Worm (Caenorhabditis elegans) whole organism, L1 larva: Measurements from ENCODE around the gene hecw-1.

Source experiments
- F16B12.6 ChIP-seq: fragments of 150-350 bp; optimal IDR thresholded peaks from 2 replicates; lab custom pipeline; 2014; ENCODE audit warnings: missing biosample characterization, missing genetic modification characterization
- Y116A8C.19 ChIP-seq: sonication (generic microtip); optimal IDR thresholded peaks from 2 replicates; lab custom pipeline; 2016; ENCODE audit warnings: missing compliant biosample characterization, missing genetic modification characterization, borderline replicate concordance
- aly-2 ChIP-seq: fragments of 150-350 bp; optimal IDR thresholded peaks from 2 replicates; lab custom pipeline; 2014; ENCODE audit warnings: missing biosample characterization, missing genetic modification characterization
- ama-1 ChIP-seq: fragments of 150-350 bp; optimal IDR thresholded peaks from 2 replicates; lab custom pipeline; 2014
- blmp-1 ChIP-seq: fragments of 150-350 bp; optimal IDR thresholded peaks from 2 replicates; lab custom pipeline; 2014; ENCODE audit warnings: missing biosample characterization, missing genetic modification characterization
- ceh-63 ChIP-seq: fragments of 200-800 bp; sonication (Bioruptor generic); optimal IDR thresholded peaks from 2 replicates; lab custom pipeline; 2018; ENCODE audit warnings: mild to moderate bottlenecking, missing genetic modification characterization, missing compliant biosample characterization
- ceh-82 ChIP-seq, 3 experiments: fragments of 150-350 bp in 1 of 3; sonication (generic microtip) in 2 of 3; optimal IDR thresholded peaks; 2 replicates each; lab custom pipeline; 2014 to 2017; ENCODE audit warnings: missing biosample characterization in 3 of 3, missing genetic modification characterization in 3 of 3
- ceh-88 ChIP-seq: fragments of 200-800 bp; sonication (Bioruptor generic); IDR thresholded peaks from 2 replicates; pipeline ENCODE4 v1.3.6; 2022; ENCODE audit warnings: missing genetic modification characterization, missing compliant biosample characterization
- ces-1 ChIP-seq: fragments of 150-350 bp; optimal IDR thresholded peaks from 2 replicates; lab custom pipeline; 2014; ENCODE audit warnings: missing biosample characterization, missing genetic modification reagents, missing genetic modification characterization
- efl-1 ChIP-seq, 4 experiments: fragments of 150-350 bp; optimal IDR thresholded peaks in 3 of 4; peaks in 1 of 4; 1 replicate in 1 of 4; 2 replicates in 3 of 4; lab custom pipeline; 2014; ENCODE audit warnings: missing biosample characterization in 2 of 4, missing genetic modification characterization in 2 of 4, missing genetic modification reagents in 2 of 4
- elt-2 ChIP-seq: sonication (generic microtip); optimal IDR thresholded peaks from 2 replicates; lab custom pipeline; 2016; ENCODE audit warnings: missing genetic modification characterization, mild to moderate bottlenecking, inconsistent platforms, missing compliant biosample characterization, missing genetic modification reagents
- elt-3 ChIP-seq, 6 experiments: fragments of 150-350 bp in 1 of 6; sonication (generic microtip); optimal IDR thresholded peaks; 2 replicates each; lab custom pipeline; 2017 to 2018; ENCODE audit warnings: missing biosample characterization in 6 of 6, missing genetic modification characterization in 6 of 6, inconsistent platforms in 1 of 6
- fkh-4 ChIP-seq: sonication (generic microtip); optimal IDR thresholded peaks from 2 replicates; lab custom pipeline; 2016; ENCODE audit warnings: missing compliant biosample characterization, missing genetic modification characterization, borderline replicate concordance
- fkh-8 ChIP-seq: sonication (generic microtip); optimal IDR thresholded peaks from 2 replicates; lab custom pipeline; 2016; ENCODE audit warnings: mild to moderate bottlenecking, missing genetic modification characterization, missing compliant biosample characterization
- grh-1 ChIP-seq: fragments of 200-800 bp; sonication (Bioruptor generic); IDR thresholded peaks from 2 replicates; pipeline ENCODE4 v1.3.6; 2022; ENCODE audit warnings: missing genetic modification reagents, missing genetic modification characterization, missing compliant biosample characterization
- lin-13 ChIP-seq: fragments of 150-350 bp; optimal IDR thresholded peaks from 2 replicates; lab custom pipeline; 2014; ENCODE audit warnings: missing biosample characterization, missing genetic modification reagents, missing genetic modification characterization
- lin-14 ChIP-seq: fragments of 200-800 bp; sonication (Bioruptor generic); optimal IDR thresholded peaks from 2 replicates; lab custom pipeline; 2018; ENCODE audit warnings: mild to moderate bottlenecking, missing genetic modification characterization, moderate library complexity, missing compliant biosample characterization
- lin-15B ChIP-seq: fragments of 150-350 bp; sonication (generic microtip); optimal IDR thresholded peaks from 3 replicates; lab custom pipeline; 2014; ENCODE audit warnings: missing biosample characterization, missing genetic modification characterization
- lin-35 ChIP-seq, 2 experiments: fragments of 150-350 bp; optimal IDR thresholded peaks; 2 replicates each; lab custom pipeline; 2014; ENCODE audit warnings: missing biosample characterization in 2 of 2, missing genetic modification characterization in 2 of 2, missing genetic modification reagents in 2 of 2
- lin-39 ChIP-seq: fragments of 150-350 bp; optimal IDR thresholded peaks from 2 replicates; lab custom pipeline; 2014; ENCODE audit warnings: missing biosample characterization, missing genetic modification reagents, missing genetic modification characterization
- lir-3 ChIP-seq: sonication (generic microtip); optimal IDR thresholded peaks from 2 replicates; lab custom pipeline; 2016; ENCODE audit warnings: mild to moderate bottlenecking, missing genetic modification characterization, moderate library complexity, missing compliant biosample characterization; ENCODE audit not compliant: poor library complexity
- lsy-2 ChIP-seq, 2 experiments: fragments of 150-350 bp; optimal IDR thresholded peaks; 2 replicates each; lab custom pipeline; 2014; ENCODE audit warnings: missing biosample characterization in 2 of 2, missing genetic modification characterization in 2 of 2
- mdl-1 ChIP-seq, 2 experiments: fragments of 150-350 bp; optimal IDR thresholded peaks; 2 replicates each; lab custom pipeline; 2014 to 2017; ENCODE audit warnings: missing biosample characterization in 2 of 2, missing genetic modification characterization in 2 of 2, inconsistent platforms in 1 of 2
- mef-2 ChIP-seq: fragments of 150-350 bp; optimal IDR thresholded peaks from 2 replicates; lab custom pipeline; 2014; ENCODE audit warnings: missing biosample characterization, missing genetic modification characterization
- mep-1 ChIP-seq: fragments of 150-350 bp; optimal IDR thresholded peaks from 2 replicates; lab custom pipeline; 2014; ENCODE audit warnings: missing biosample characterization, missing genetic modification characterization
- nhr-11 ChIP-seq: fragments of 150-350 bp; optimal IDR thresholded peaks from 2 replicates; lab custom pipeline; 2014; ENCODE audit warnings: missing biosample characterization, missing genetic modification characterization
- nhr-20 ChIP-seq: sonication (generic microtip); optimal IDR thresholded peaks from 2 replicates; lab custom pipeline; 2016; ENCODE audit warnings: mild to moderate bottlenecking, missing genetic modification characterization, missing compliant biosample characterization
- nhr-47 ChIP-seq: sonication (generic microtip); optimal IDR thresholded peaks from 2 replicates; lab custom pipeline; 2016; ENCODE audit warnings: mild to moderate bottlenecking, missing genetic modification characterization, moderate library complexity, missing compliant biosample characterization
- nhr-71 ChIP-seq: sonication (generic microtip); optimal IDR thresholded peaks from 2 replicates; lab custom pipeline; 2016; ENCODE audit warnings: mild to moderate bottlenecking, missing genetic modification characterization, moderate library complexity, missing compliant biosample characterization
- nhr-85 ChIP-seq: sonication (generic microtip); peaks from one replicate; lab custom pipeline; 2016; ENCODE audit warnings: missing genetic modification characterization, inconsistent platforms, missing compliant biosample characterization
- nhr-90 ChIP-seq: sonication (generic microtip); optimal IDR thresholded peaks from 2 replicates; lab custom pipeline; 2016; ENCODE audit warnings: mild to moderate bottlenecking, missing genetic modification characterization, missing compliant biosample characterization; ENCODE audit not compliant: poor library complexity
- pax-3 ChIP-seq: fragments of 200-800 bp; sonication (Bioruptor generic); optimal IDR thresholded peaks from 2 replicates; lab custom pipeline; 2018; ENCODE audit warnings: mild to moderate bottlenecking, missing genetic modification characterization, moderate library complexity, missing compliant biosample characterization
- skn-1 ChIP-seq: fragments of 150-350 bp; optimal IDR thresholded peaks from 2 replicates; lab custom pipeline; 2014; ENCODE audit warnings: missing biosample characterization, missing genetic modification characterization
- snpc-4 ChIP-seq: fragments of 150-350 bp; optimal IDR thresholded peaks from 2 replicates; lab custom pipeline; 2014; ENCODE audit warnings: missing biosample characterization, missing genetic modification characterization
- sox-4 ChIP-seq: sonication (generic microtip); optimal IDR thresholded peaks from 2 replicates; lab custom pipeline; 2016; ENCODE audit warnings: missing genetic modification characterization, missing compliant biosample characterization
- sup-37 ChIP-seq: fragments of 200-800 bp; sonication (Bioruptor generic); optimal IDR thresholded peaks from 2 replicates; lab custom pipeline; 2018; ENCODE audit warnings: mild to moderate bottlenecking, missing genetic modification characterization, missing compliant biosample characterization
- swsn-7 ChIP-seq: sonication (generic microtip); optimal IDR thresholded peaks from 2 replicates; lab custom pipeline; 2016; ENCODE audit warnings: missing genetic modification characterization, missing compliant biosample characterization
- tbx-2 ChIP-seq: sonication (generic microtip); optimal IDR thresholded peaks from 2 replicates; lab custom pipeline; 2016; ENCODE audit warnings: missing genetic modification characterization, missing compliant biosample characterization
- tlp-1 ChIP-seq: fragments of 150-350 bp; optimal IDR thresholded peaks from 2 replicates; lab custom pipeline; 2014; ENCODE audit warnings: missing biosample characterization, missing genetic modification characterization
- unc-130 ChIP-seq: fragments of 150-350 bp; optimal IDR thresholded peaks from 2 replicates; lab custom pipeline; 2017; ENCODE audit warnings: missing biosample characterization, missing genetic modification characterization, inconsistent platforms
- unc-30 ChIP-seq: sonication (generic microtip); optimal IDR thresholded peaks from 2 replicates; lab custom pipeline; 2017; ENCODE audit warnings: missing biosample characterization, missing genetic modification characterization
- unc-86 ChIP-seq: sonication (generic microtip); optimal IDR thresholded peaks from 2 replicates; lab custom pipeline; 2016; ENCODE audit warnings: missing genetic modification characterization, missing compliant biosample characterization
- vab-15 ChIP-seq: sonication (generic microtip); optimal IDR thresholded peaks from 2 replicates; lab custom pipeline; 2017; ENCODE audit warnings: missing genotype, mild to moderate bottlenecking, missing genetic modification characterization, missing compliant biosample characterization
- zip-4 ChIP-seq: fragments of 200-800 bp; sonication (Bioruptor generic); optimal IDR thresholded peaks from 2 replicates; lab custom pipeline; 2018; ENCODE audit warnings: mild to moderate bottlenecking, missing genetic modification characterization, moderate library complexity, missing compliant biosample characterization

Gene hecw-1

DNA sequence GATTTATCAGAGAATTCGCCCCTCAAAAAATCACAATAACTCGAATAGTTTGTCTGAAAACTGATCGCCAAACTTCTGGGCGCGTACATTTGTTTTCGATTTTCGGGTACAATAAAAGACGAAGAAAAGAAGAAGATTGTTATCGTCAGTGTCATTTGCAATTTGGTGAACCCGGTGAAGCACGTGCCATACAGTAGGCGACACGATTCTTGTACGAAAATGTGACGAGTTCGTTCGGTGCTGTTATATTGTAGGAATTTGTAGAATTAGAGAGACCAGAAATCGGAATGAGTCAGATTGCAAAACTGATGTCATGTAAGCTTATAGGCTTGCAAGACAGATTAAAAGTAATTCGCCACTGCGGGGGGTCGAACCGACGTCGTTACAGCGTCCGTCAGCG lies 22.0 kb downstream of the hecw-1 start (continued):
- TF ChIP-seq ceh-82 (tag; optimal IDR thresholded peaks at IDR 0.05; lab: Kevin White, UChicago) = no peak
- no peak for TF ChIP-seq F16B12.6 (tag; lab: Kevin White, UChicago)
- TF ChIP-seq nhr-85 (tag; lab: Kevin White, UChicago) = peak; percentile 75
- TF ChIP-seq lin-39 (tag; lab: Kevin White, UChicago) = no peak
- TF ChIP-seq tbx-2 (tag; lab: Kevin White, UChicago) = no peak
- TF ChIP-seq lin-35 (GFP tag; optimal IDR thresholded peaks at IDR 0.05; lab: Kevin White, UChicago) = peak in 1 of 2 experiments; percentile 8
- no peak for TF ChIP-seq Y116A8C.19 (tag; lab: Kevin White, UChicago)
- TF ChIP-seq pax-3 (tag; lab: Kevin White, UChicago) = no peak
- TF ChIP-seq lir-3 = no peak
- peak; percentile 20 for TF ChIP-seq lin-14
- no peak for TF ChIP-seq unc-30 (tag; lab: Kevin White, UChicago)
- TF ChIP-seq fkh-4 (tag; lab: Kevin White, UChicago) = no peak
- no peak for TF ChIP-seq aly-2
- no peak for TF ChIP-seq lin-15B (tag; lab: Kevin White, UChicago)
- TF ChIP-seq ceh-88 (GFP tag; lab: Robert Waterston, UW) = no peak
- TF ChIP-seq ces-1 (GFP tag; lab: Kevin White, UChicago) = no peak
- no peak for TF ChIP-seq ama-1
- TF ChIP-seq sup-37 = no peak
- no peak for TF ChIP-seq nhr-90 (tag; lab: Kevin White, UChicago)
- no peak for TF ChIP-seq mef-2 (tag; lab: Kevin White, UChicago)
- TF ChIP-seq nhr-11 (tag; lab: Kevin White, UChicago) = no peak
- no peak for TF ChIP-seq zip-4 (GFP tag; lab: Kevin White, UChicago)
- TF ChIP-seq lin-13 (GFP tag; lab: Kevin White, UChicago) = no peak
- no peak for TF ChIP-seq snpc-4
- no peak for TF ChIP-seq vab-15 (tag; lab: Kevin White, UChicago)
- TF ChIP-seq skn-1 = no peak
- TF ChIP-seq efl-1 (optimal IDR thresholded peaks at IDR 0.05; lab: Kevin White, UChicago) = no peak
- TF ChIP-seq efl-1 (GFP tag; optimal IDR thresholded peaks at IDR 0.05 in 1 of 2; lab: Kevin White, UChicago) = no peak
- TF ChIP-seq unc-130 (tag; lab: Kevin White, UChicago) = no peak

DNA sequence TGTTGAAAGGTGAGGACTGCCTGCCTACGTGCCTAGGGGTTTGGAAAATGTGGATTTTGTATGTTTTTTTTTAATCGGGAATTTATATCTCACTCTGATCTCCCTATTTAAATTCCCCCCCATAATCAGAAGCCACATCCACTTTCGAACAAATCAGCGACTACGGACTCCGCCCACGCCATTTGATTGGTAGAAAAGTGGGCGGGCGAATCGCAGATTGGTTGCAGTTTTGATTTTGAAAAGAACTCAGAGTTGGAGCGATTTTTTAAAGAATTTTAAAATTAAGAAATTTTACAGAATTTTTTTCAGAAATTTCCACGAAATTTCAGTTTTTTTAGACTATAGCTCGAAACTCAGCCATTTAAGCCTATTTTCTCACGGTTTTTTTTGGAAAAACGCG lies 29.7 kb downstream of the hecw-1 start:
- peak; percentile 3 for TF ChIP-seq nhr-85 (tag; lab: Kevin White, UChicago)
- no peak for TF ChIP-seq sup-37
- TF ChIP-seq, all 84 proteins: peak for 1

DNA sequence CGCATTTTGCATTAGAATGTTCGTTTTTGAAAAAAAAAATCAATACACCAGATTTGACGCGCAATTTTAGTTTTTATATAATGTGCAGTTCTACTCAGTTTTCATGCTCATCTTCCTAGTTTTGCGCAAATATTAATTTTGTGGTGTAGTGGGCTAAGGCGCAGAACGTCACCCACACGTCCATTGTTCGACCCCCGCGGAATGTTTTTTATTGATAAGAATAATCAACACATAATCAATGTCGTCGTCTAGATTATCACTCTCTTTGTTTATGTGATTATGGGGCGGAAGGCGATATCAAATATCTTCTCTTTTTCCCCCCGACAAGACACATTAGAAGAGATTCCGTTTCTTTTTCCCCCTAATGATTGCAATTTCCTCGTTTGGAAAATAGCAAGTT lies 34.0 kb downstream of the hecw-1 start:
- TF ChIP-seq ceh-88 (GFP tag; lab: Robert Waterston, UW) (no peak), efl-1 (optimal IDR thresholded peaks at IDR 0.05; lab: Kevin White, UChicago) (no peak), efl-1 (GFP tag; optimal IDR thresholded peaks at IDR 0.05 in 1 of 2; lab: Kevin White, UChicago) (peak in 1 of 2 experiments; percentile 58), elt-3 (tag; optimal IDR thresholded peaks at IDR 0.05; lab: Kevin White, UChicago) (peak in 5 of 6 experiments; percentile 13 to 81 (median 64)), F16B12.6 (tag; lab: Kevin White, UChicago) (no peak), lin-35 (GFP tag; optimal IDR thresholded peaks at IDR 0.05; lab: Kevin White, UChicago) (peak in 1 of 2 experiments; percentile 1), blmp-1 (tag; lab: Kevin White, UChicago) (peak; percentile 71)
- TF ChIP-seq, all 84 proteins: peak for 4

DNA sequence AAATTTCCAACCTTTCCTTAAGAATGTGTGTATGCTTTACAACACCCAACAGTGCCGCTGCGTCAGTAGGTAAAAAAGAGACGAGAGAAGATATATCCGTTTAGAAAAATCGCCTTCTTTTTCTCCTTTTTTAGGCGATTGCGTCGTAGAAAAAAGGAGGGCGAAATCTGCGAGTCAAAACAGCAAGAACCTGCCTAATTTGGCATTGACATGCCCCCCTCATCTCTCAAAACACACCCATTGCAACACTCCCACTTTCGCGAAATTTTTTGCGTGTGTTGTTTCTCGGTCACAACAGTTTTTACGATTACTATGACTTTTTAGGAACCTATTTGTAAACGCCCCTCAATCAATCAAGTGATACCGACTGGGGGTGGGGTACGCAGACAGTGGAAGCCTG lies 38.1 kb downstream of the hecw-1 start:
- TF ChIP-seq mep-1 (tag; lab: Kevin White, UChicago) (peak; percentile 30), grh-1 (no peak), lsy-2 (tag; optimal IDR thresholded peaks at IDR 0.05; lab: Kevin White, UChicago) (no peak), swsn-7 (no peak), ces-1 (GFP tag; lab: Kevin White, UChicago) (no peak), Y116A8C.19 (tag; lab: Kevin White, UChicago) (no peak), mdl-1 (tag; optimal IDR thresholded peaks at IDR 0.05; lab: Kevin White, UChicago) (no peak), blmp-1 (tag; lab: Kevin White, UChicago) (peak; percentile 78), elt-3 (tag; optimal IDR thresholded peaks at IDR 0.05; lab: Kevin White, UChicago) (peak in 4 of 6 experiments; percentile 8 to 62 (median 28)), nhr-71 (no peak), lin-14 (peak; percentile 74), snpc-4 (no peak), unc-130 (tag; lab: Kevin White, UChicago) (no peak), tbx-2 (tag; lab: Kevin White, UChicago) (no peak), fkh-8 (tag; lab: Kevin White, UChicago) (no peak), lin-15B (tag; lab: Kevin White, UChicago) (no peak), tlp-1 (no peak), unc-86 (no peak), elt-2 (tag; lab: Kevin White, UChicago) (no peak), sox-4 (no peak), ceh-63 (GFP tag; lab: Kevin White, UChicago) (no peak), ama-1 (no peak), sup-37 (no peak), nhr-20 (tag; lab: Kevin White, UChicago) (peak; percentile 16), lin-35 (GFP tag; optimal IDR thresholded peaks at IDR 0.05; lab: Kevin White, UChicago) (no peak), ceh-88 (GFP tag; lab: Robert Waterston, UW) (no peak), nhr-47 (tag; lab: Kevin White, UChicago) (no peak), nhr-85 (tag; lab: Kevin White, UChicago) (peak; percentile 82)
